Fruit fly (Drosophila melanogaster) whole organism, embryonic: ENCODE results near the gene CG11353.

Experiments used
- Abd-B ChIP-seq: fragments of 200-800 bp; sonication (Bioruptor generic); optimal IDR thresholded peaks from 2 replicates; lab custom pipeline; 2018; ENCODE audit warnings: missing biosample characterization, mild to moderate bottlenecking, missing genetic modification characterization, moderate library complexity
- CG10321 ChIP-seq: fragments of 200-800 bp; sonication (Bioruptor generic); IDR thresholded peaks from 2 replicates; pipeline ENCODE4 v1.3.6; 2022; ENCODE audit warnings: missing biosample characterization, missing genetic modification characterization
- CG12155 ChIP-seq: fragments of 200-800 bp; sonication (Bioruptor generic); optimal IDR thresholded peaks from 3 replicates; lab custom pipeline; 2016; ENCODE audit warnings: missing biosample characterization, missing genetic modification characterization
- CG12236 ChIP-seq: fragments of 200-800 bp; sonication (Bioruptor generic); optimal IDR thresholded peaks from 2 replicates; lab custom pipeline; 2016; ENCODE audit warnings: missing biosample characterization, missing genetic modification characterization
- CG14014 ChIP-seq: fragments of 200-800 bp; sonication (Bioruptor generic); IDR thresholded peaks from 2 replicates; pipeline ENCODE4 v1.3.6; 2022; ENCODE audit warnings: missing biosample characterization, missing genetic modification characterization
- CG16815 ChIP-seq: fragments of 200-800 bp; sonication (Bioruptor generic); optimal IDR thresholded peaks from 3 replicates; lab custom pipeline; 2017; ENCODE audit warnings: missing biosample characterization, mild to moderate bottlenecking, missing genetic modification characterization
- CG18011 ChIP-seq: fragments of 200-800 bp; sonication (Bioruptor generic); optimal IDR thresholded peaks from 2 replicates; lab custom pipeline; 2017; ENCODE audit warnings: missing biosample characterization, missing genetic modification characterization, mild to moderate bottlenecking, moderate library complexity, missing genotype
- CG18476 ChIP-seq: fragments of 200-800 bp; sonication (Bioruptor generic); optimal IDR thresholded peaks from 2 replicates; lab custom pipeline; 2016; ENCODE audit warnings: missing biosample characterization, mild to moderate bottlenecking, missing genetic modification characterization
- CG2199 ChIP-seq: fragments of 200-800 bp; sonication (Bioruptor generic); IDR thresholded peaks from 3 replicates; pipeline ENCODE4 v1.3.6; 2022; ENCODE audit warnings: missing biosample characterization, missing genetic modification characterization
- CG2875 ChIP-seq: fragments of 200-800 bp; sonication (Bioruptor generic); optimal IDR thresholded peaks from 2 replicates; lab custom pipeline; 2017; ENCODE audit warnings: missing biosample characterization, mild to moderate bottlenecking, missing genetic modification characterization, missing genetic modification reagents
- CG31365 ChIP-seq: fragments of 200-800 bp; sonication (Bioruptor generic); optimal IDR thresholded peaks from 2 replicates; lab custom pipeline; 2018; ENCODE audit warnings: missing biosample characterization, mild to moderate bottlenecking, missing genetic modification characterization
- CG3407 ChIP-seq: fragments of 200-800 bp; sonication (Bioruptor generic); optimal IDR thresholded peaks from 2 replicates; lab custom pipeline; 2018; ENCODE audit warnings: missing biosample characterization, mild to moderate bottlenecking, missing genetic modification characterization
- CG3726 ChIP-seq: fragments of 200-800 bp; sonication (Bioruptor generic); IDR thresholded peaks from 3 replicates; pipeline ENCODE4, ENCODE4 v1.3.6; 2022; ENCODE audit warnings: missing biosample characterization, missing genetic modification characterization
- CG4328 ChIP-seq: fragments of 200-800 bp; sonication (Bioruptor generic); optimal IDR thresholded peaks from 3 replicates; lab custom pipeline; 2017; ENCODE audit warnings: missing biosample characterization, missing genetic modification reagents, missing genetic modification characterization
- CG4707 ChIP-seq: fragments of 200-800 bp; sonication (Bioruptor generic); optimal IDR thresholded peaks from 2 replicates; lab custom pipeline; 2018; ENCODE audit warnings: missing biosample characterization, mild to moderate bottlenecking, missing genetic modification characterization, moderate library complexity
- CG6175 ChIP-seq: fragments of 200-800 bp; sonication (Bioruptor generic); IDR thresholded peaks from 3 replicates; pipeline ENCODE4 v1.3.6; 2022; ENCODE audit warnings: missing biosample characterization, missing genetic modification characterization
- CG6683 ChIP-seq: fragments of 200-800 bp; sonication (Bioruptor generic); optimal IDR thresholded peaks from 2 replicates; lab custom pipeline; 2017; ENCODE audit warnings: missing biosample characterization, mild to moderate bottlenecking, missing genetic modification characterization, missing genetic modification reagents
- CG6791 ChIP-seq: fragments of 200-800 bp; sonication (Bioruptor generic); IDR thresholded peaks from 3 replicates; pipeline ENCODE4 v1.3.6; 2022; ENCODE audit warnings: missing biosample characterization, missing genetic modification characterization; ENCODE audit not compliant: partially characterized antibody
- CG7372 ChIP-seq: fragments of 200-800 bp; sonication (Bioruptor generic); IDR thresholded peaks from 2 replicates; pipeline ENCODE4 v1.3.6; 2022; ENCODE audit warnings: missing biosample characterization, missing genetic modification characterization
- CG8944 ChIP-seq: fragments of 200-800 bp; sonication (Bioruptor generic); optimal IDR thresholded peaks from 3 replicates; lab custom pipeline; 2016; ENCODE audit warnings: missing biosample characterization, missing genetic modification characterization
- CoRest ChIP-seq: fragments of 200-800 bp; sonication (Bioruptor generic); optimal IDR thresholded peaks from 3 replicates; lab custom pipeline; 2018; ENCODE audit warnings: missing biosample characterization, mild to moderate bottlenecking, missing genetic modification characterization, moderate library complexity
- Dp ChIP-seq: fragments of 200-800 bp; sonication (Bioruptor generic); optimal IDR thresholded peaks from 2 replicates; lab custom pipeline; 2018; ENCODE audit warnings: missing biosample characterization, mild to moderate bottlenecking, missing genetic modification characterization, moderate library complexity
- E2f2 ChIP-seq: fragments of 200-800 bp; sonication (Bioruptor generic); IDR thresholded peaks from 2 replicates; pipeline ENCODE4 v1.3.6; 2022; ENCODE audit warnings: missing biosample characterization, missing genetic modification characterization
- Max ChIP-seq: fragments of 200-800 bp; sonication (Bioruptor generic); optimal IDR thresholded peaks from 2 replicates; lab custom pipeline; 2016; ENCODE audit warnings: missing biosample characterization, mild to moderate bottlenecking, missing genetic modification characterization
- Myb ChIP-seq: fragments of 200-800 bp; sonication (Bioruptor generic); optimal IDR thresholded peaks from 2 replicates; lab custom pipeline; 2016; ENCODE audit warnings: missing biosample characterization, missing genetic modification characterization
- Oaz ChIP-seq: fragments of 200-800 bp; sonication (Bioruptor generic); IDR thresholded peaks from 2 replicates; pipeline ENCODE4 v1.3.6; 2022; ENCODE audit warnings: missing biosample characterization, missing genetic modification characterization
- YL-1 ChIP-seq: fragments of 200-800 bp; sonication (Bioruptor generic); optimal IDR thresholded peaks from 3 replicates; lab custom pipeline; 2017; ENCODE audit warnings: missing biosample characterization, mild to moderate bottlenecking, missing genetic modification characterization
- chinmo ChIP-seq: fragments of 200-800 bp; sonication (Bioruptor generic); IDR thresholded peaks from 4 replicates; pipeline ENCODE4 v1.3.6; 2022; ENCODE audit warnings: missing biosample characterization, missing genetic modification characterization; ENCODE audit not compliant: partially characterized antibody
- ci ChIP-seq: fragments of 200-800 bp; sonication (Bioruptor generic); IDR thresholded peaks from 3 replicates; pipeline ENCODE4 v1.3.6; 2022; ENCODE audit warnings: missing biosample characterization, missing genetic modification characterization
- en ChIP-seq: fragments of 200-800 bp; sonication (Bioruptor generic); optimal IDR thresholded peaks from 2 replicates; lab custom pipeline; 2016; ENCODE audit warnings: missing biosample characterization, missing genetic modification characterization
- gro ChIP-seq: fragments of 200-800 bp; sonication (Bioruptor generic); optimal IDR thresholded peaks from 2 replicates; lab custom pipeline; 2016; ENCODE audit warnings: missing biosample characterization, missing genetic modification characterization
- ham ChIP-seq: fragments of 200-800 bp; sonication (Bioruptor generic); IDR thresholded peaks from 2 replicates; pipeline ENCODE4 v1.3.6; 2022; ENCODE audit warnings: missing biosample characterization, missing genetic modification characterization
- jumu ChIP-seq: fragments of 200-800 bp; sonication (Bioruptor generic); optimal IDR thresholded peaks from 3 replicates; lab custom pipeline; 2016; ENCODE audit warnings: missing biosample characterization, missing genetic modification characterization
- kni ChIP-seq: fragments of 200-800 bp; sonication (Bioruptor generic); optimal IDR thresholded peaks from 3 replicates; lab custom pipeline; 2017; ENCODE audit warnings: mild to moderate bottlenecking, missing biosample characterization, missing genetic modification reagents, missing genetic modification characterization
- lbe ChIP-seq: fragments of 200-800 bp; sonication (Bioruptor generic); optimal IDR thresholded peaks from 2 replicates; lab custom pipeline; 2016; ENCODE audit warnings: missing biosample characterization, mild to moderate bottlenecking, missing genetic modification characterization
- lov ChIP-seq, 2 experiments: fragments of 200-800 bp in 1 of 2; fragments of >200 bp in 1 of 2; sonication (Bioruptor generic) in 1 of 2; IDR thresholded peaks in 1 of 2; optimal IDR thresholded peaks in 1 of 2; 2 replicates in 1 of 2; 3 replicates in 1 of 2; pipeline versions ENCODE4 v1.3.6 to Lab custom; 2017 to 2022; ENCODE audit warnings: missing biosample characterization in 1 of 2, missing genetic modification characterization in 1 of 2
- maf-S ChIP-seq: fragments of 200-800 bp; sonication (Bioruptor generic); optimal IDR thresholded peaks from 2 replicates; lab custom pipeline; 2016; ENCODE audit warnings: missing biosample characterization, missing genetic modification characterization
- pzg ChIP-seq: fragments of 200-800 bp; sonication (Bioruptor generic); optimal IDR thresholded peaks from 3 replicates; lab custom pipeline; 2018; ENCODE audit warnings: missing biosample characterization, mild to moderate bottlenecking, missing genetic modification characterization, moderate library complexity
- sna ChIP-seq: fragments of 200-800 bp; sonication (Bioruptor generic); IDR thresholded peaks from 2 replicates; pipeline ENCODE4 v1.3.6; 2022; ENCODE audit warnings: missing biosample characterization, missing genetic modification characterization; ENCODE audit not compliant: partially characterized antibody
- stwl ChIP-seq: fragments of 200-800 bp; sonication (Bioruptor generic); optimal IDR thresholded peaks from 3 replicates; lab custom pipeline; 2018; ENCODE audit warnings: missing biosample characterization, mild to moderate bottlenecking, missing genetic modification characterization, moderate library complexity
- trh ChIP-seq: fragments of 200-800 bp; sonication (Bioruptor generic); optimal IDR thresholded peaks from 2 replicates; lab custom pipeline; 2016; ENCODE audit warnings: missing biosample characterization, missing genetic modification characterization
- usp ChIP-seq: fragments of >200 bp; optimal IDR thresholded peaks from 2 replicates; lab custom pipeline; 2017; ENCODE audit warnings: missing biosample characterization, missing genetic modification characterization

Gene CG11353

DNA sequence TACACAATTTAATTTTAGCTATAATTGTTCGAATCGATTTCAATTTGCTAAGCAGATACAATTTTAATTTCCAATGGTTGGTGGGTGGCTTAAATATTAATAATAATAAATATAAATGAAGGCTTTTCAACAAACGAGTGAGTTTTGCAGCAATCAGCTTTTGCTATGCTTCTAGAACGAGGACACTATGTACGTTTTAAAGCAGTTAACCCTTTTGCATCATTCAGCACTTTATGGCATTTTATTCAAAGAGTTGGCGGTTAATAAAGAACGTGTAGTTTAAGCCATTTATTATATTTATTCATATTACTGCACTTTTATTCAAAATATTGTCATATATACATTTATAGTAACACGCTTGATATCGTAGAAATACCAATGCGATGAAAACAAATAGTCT is 21.2 kb downstream of the CG11353 start:
- TF ChIP-seq sna (GFP tag; lab: Robert Waterston, UW), result no peak
- TF ChIP-seq maf-S (GFP tag; lab: Kevin White, UChicago), result no peak
- TF ChIP-seq CG6683 (GFP tag; lab: Kevin White, UChicago), result no peak
- TF ChIP-seq CG18476 (GFP tag; lab: Kevin White, UChicago), result no peak
- peak; percentile 92 for TF ChIP-seq CG31365 (tag; lab: Kevin White, UChicago)
- TF ChIP-seq E2f2 (GFP tag; lab: Robert Waterston, UW), result peak; percentile 81
- no peak for TF ChIP-seq ham (GFP tag; lab: Robert Waterston, UW)
- no peak for TF ChIP-seq lov (optimal IDR thresholded peaks at IDR 0.05; lab: Kevin White, UChicago)
- no peak for TF ChIP-seq lov (GFP tag; IDR thresholded peaks at IDR 0.05; lab: Robert Waterston, UW)
- TF ChIP-seq CoRest (tag; lab: Kevin White, UChicago), result peak; percentile 1
- no peak for TF ChIP-seq YL-1 (GFP tag; lab: Kevin White, UChicago)
- no peak for TF ChIP-seq CG3407 (GFP tag; lab: Kevin White, UChicago)
- no peak for TF ChIP-seq CG4707 (GFP tag; lab: Kevin White, UChicago)
- no peak for TF ChIP-seq chinmo (GFP tag; lab: Robert Waterston, UW)
- peak; percentile 56; the same call in 1 of the 3 replicates for TF ChIP-seq CG2199 (GFP tag; lab: Robert Waterston, UW)
- TF ChIP-seq stwl (tag; lab: Kevin White, UChicago), result peak; percentile 93
- no peak for TF ChIP-seq usp
- no peak for TF ChIP-seq Oaz (GFP tag; lab: Robert Waterston, UW)
- no peak for TF ChIP-seq gro (GFP tag; lab: Kevin White, UChicago)
- no peak for TF ChIP-seq CG3726 (GFP tag; lab: Robert Waterston, UW)
- peak; percentile 73; the same call in 1 of the 2 replicates for TF ChIP-seq CG10321 (GFP tag; lab: Robert Waterston, UW)
- no peak for TF ChIP-seq jumu (GFP tag; lab: Kevin White, UChicago)
- TF ChIP-seq CG12155 (GFP tag; lab: Kevin White, UChicago), result peak; percentile 27
- TF ChIP-seq CG6175 (GFP tag; lab: Robert Waterston, UW), result no peak
- TF ChIP-seq en, result no peak
- TF ChIP-seq kni (GFP tag; lab: Kevin White, UChicago), result no peak
- no peak for TF ChIP-seq lbe (GFP tag; lab: Kevin White, UChicago)
- TF ChIP-seq pzg (GFP tag; lab: Kevin White, UChicago), result peak; percentile 15
- TF ChIP-seq trh (GFP tag; lab: Kevin White, UChicago), result no peak
- TF ChIP-seq CG18011, result peak; percentile 97
- peak; percentile 49 for TF ChIP-seq Abd-B (GFP tag; lab: Kevin White, UChicago)
- TF ChIP-seq Dp (GFP tag; lab: Kevin White, UChicago), result peak; percentile 76
- TF ChIP-seq CG2875 (GFP tag; lab: Kevin White, UChicago), result no peak
- no peak for TF ChIP-seq CG12236 (GFP tag; lab: Kevin White, UChicago)
- no peak for TF ChIP-seq CG16815 (GFP tag; lab: Kevin White, UChicago)
- TF ChIP-seq Myb (GFP tag; lab: Kevin White, UChicago), result peak; percentile 12
- no peak for TF ChIP-seq CG7372 (GFP tag; lab: Robert Waterston, UW)
- no peak for TF ChIP-seq CG14014 (GFP tag; lab: Robert Waterston, UW)
- no peak for TF ChIP-seq Max (GFP tag; lab: Kevin White, UChicago)
- TF ChIP-seq ci (GFP tag; lab: Robert Waterston, UW), result no peak
- 0 out of 3 replicates have a peak, but pooled peaks have one; percentile 34 for TF ChIP-seq CG6791 (GFP tag; lab: Robert Waterston, UW)
- no peak for TF ChIP-seq CG4328 (GFP tag; lab: Kevin White, UChicago)
- no peak for TF ChIP-seq CG8944 (GFP tag; lab: Kevin White, UChicago)
